Fruit fly (Drosophila melanogaster) whole organism, embryonic: Measurements from ENCODE around the gene CG1764.

Experiments
- CG10565 ChIP-seq: fragments of 200-800 bp; sonication (Bioruptor generic); optimal IDR thresholded peaks from 3 replicates; lab custom pipeline; 2016; ENCODE audit warnings: missing biosample characterization, mild to moderate bottlenecking, missing genetic modification characterization
- CG13287 ChIP-seq: fragments of 200-800 bp; sonication (Bioruptor generic); IDR thresholded peaks from 2 replicates; pipeline ENCODE4 v1.3.6; 2022; ENCODE audit warnings: missing biosample characterization, missing genetic modification characterization; ENCODE audit not compliant: partially characterized antibody
- CG13424 ChIP-seq: fragments of 200-800 bp; sonication (Bioruptor generic); optimal IDR thresholded peaks from 2 replicates; lab custom pipeline; 2019; ENCODE audit warnings: missing biosample characterization, mild to moderate bottlenecking, missing genetic modification characterization, moderate library complexity
- CG15514 ChIP-seq: fragments of 200-800 bp; sonication (Bioruptor generic); optimal IDR thresholded peaks from 3 replicates; lab custom pipeline; 2017; ENCODE audit warnings: missing biosample characterization, missing genetic modification characterization, mild to moderate bottlenecking, moderate library complexity, missing genetic modification reagents
- CG16813 ChIP-seq: fragments of 200-800 bp; sonication (Bioruptor generic); IDR thresholded peaks from 3 replicates; pipeline ENCODE4 v1.3.6; 2022; ENCODE audit warnings: missing biosample characterization, missing genetic modification characterization; ENCODE audit not compliant: partially characterized antibody
- CG17361 ChIP-seq: fragments of 200-800 bp; sonication (Bioruptor generic); IDR thresholded peaks from 3 replicates; pipeline ENCODE4 v1.3.6; 2022; ENCODE audit warnings: missing biosample characterization, missing genetic modification characterization
- CG17912 ChIP-seq: fragments of 200-800 bp; sonication (Bioruptor generic); optimal IDR thresholded peaks from 2 replicates; lab custom pipeline; 2018; ENCODE audit warnings: missing biosample characterization, mild to moderate bottlenecking, missing genetic modification characterization
- CG2712 ChIP-seq: fragments of 200-800 bp; optimal IDR thresholded peaks from 3 replicates; lab custom pipeline; 2019; ENCODE audit warnings: missing biosample characterization, mild to moderate bottlenecking, missing genetic modification characterization, moderate library complexity
- CG32767 ChIP-seq: fragments of 200-800 bp; sonication (Bioruptor generic); IDR thresholded peaks from 2 replicates; pipeline ENCODE4 v1.3.6; 2022; ENCODE audit warnings: missing biosample characterization, missing genetic modification characterization
- CG34224 ChIP-seq: fragments of 200-800 bp; sonication (Bioruptor generic); IDR thresholded peaks from 3 replicates; pipeline ENCODE4 v1.3.6; 2022; ENCODE audit warnings: missing biosample characterization, missing genetic modification characterization; ENCODE audit not compliant: partially characterized antibody
- CG6791 ChIP-seq: fragments of 200-800 bp; sonication (Bioruptor generic); IDR thresholded peaks from 3 replicates; pipeline ENCODE4 v1.3.6; 2022; ENCODE audit warnings: missing biosample characterization, missing genetic modification characterization; ENCODE audit not compliant: partially characterized antibody
- CG8290 ChIP-seq, 3 experiments: fragments of 200-800 bp; sonication (Bioruptor generic); optimal IDR thresholded peaks; 2 replicates each; lab custom pipeline; 2016 to 2019; ENCODE audit warnings: missing biosample characterization in 3 of 3, missing genetic modification characterization in 3 of 3, mild to moderate bottlenecking in 2 of 3, moderate library complexity in 1 of 3
- CG8359 ChIP-seq: fragments of 200-800 bp; sonication (Bioruptor generic); optimal IDR thresholded peaks from 2 replicates; lab custom pipeline; 2017; ENCODE audit warnings: missing biosample characterization, mild to moderate bottlenecking, missing genetic modification characterization, borderline replicate concordance
- CG9437 ChIP-seq: fragments of 200-800 bp; sonication (Bioruptor generic); optimal IDR thresholded peaks from 2 replicates; lab custom pipeline; 2018; ENCODE audit warnings: missing biosample characterization, mild to moderate bottlenecking, missing genetic modification characterization
- CG9609 ChIP-seq: fragments of 200-800 bp; sonication (Bioruptor generic); optimal IDR thresholded peaks from 3 replicates; lab custom pipeline; 2016; ENCODE audit warnings: missing biosample characterization, missing genetic modification characterization
- Doc3 ChIP-seq: fragments of 200-800 bp; sonication (Bioruptor generic); IDR thresholded peaks from 3 replicates; pipeline ENCODE4 v1.3.6; 2022; ENCODE audit warnings: missing biosample characterization, missing genetic modification characterization; ENCODE audit not compliant: partially characterized antibody
- GATAe ChIP-seq: fragments of 200-800 bp; sonication (Bioruptor generic); conservative IDR thresholded peaks from 2 replicates; pipeline ENCODE4 v1.3.6; 2022; ENCODE audit warnings: missing biosample characterization, missing genetic modification characterization
- HLH4C ChIP-seq: fragments of 200-800 bp; sonication (Bioruptor generic); IDR thresholded peaks from 3 replicates; pipeline ENCODE4 v1.3.6; 2022; ENCODE audit warnings: missing biosample characterization, missing genetic modification characterization; ENCODE audit not compliant: partially characterized antibody
- HmgD ChIP-seq: fragments of 200-800 bp; sonication (Bioruptor generic); optimal IDR thresholded peaks from 3 replicates; lab custom pipeline; 2016; ENCODE audit warnings: missing biosample characterization, missing genetic modification characterization
- MBD-R2 ChIP-seq: fragments of 200-800 bp; sonication (Bioruptor generic); IDR thresholded peaks from 2 replicates; pipeline ENCODE4 v1.3.6; 2022; ENCODE audit warnings: missing biosample characterization, missing genetic modification characterization
- MESR4 ChIP-seq: fragments of 200-800 bp; sonication (Bioruptor generic); optimal IDR thresholded peaks from 2 replicates; lab custom pipeline; 2018; ENCODE audit warnings: missing biosample characterization, mild to moderate bottlenecking, missing genetic modification characterization, moderate library complexity
- Nf-YC ChIP-seq: fragments of 200-800 bp; optimal IDR thresholded peaks from 3 replicates; lab custom pipeline; 2019; ENCODE audit warnings: missing biosample characterization, mild to moderate bottlenecking, missing genetic modification characterization, moderate library complexity
- Scr ChIP-seq: fragments of 200-800 bp; sonication (Bioruptor generic); IDR thresholded peaks from 2 replicates; pipeline ENCODE4 v1.3.6; 2022; ENCODE audit warnings: missing biosample characterization, missing genetic modification characterization; ENCODE audit not compliant: partially characterized antibody
- Sry-δ ChIP-seq: fragments of 200-800 bp; sonication (Bioruptor generic); optimal IDR thresholded peaks from 2 replicates; lab custom pipeline; 2016; ENCODE audit warnings: missing biosample characterization, missing genetic modification characterization
- ab ChIP-seq: fragments of 200-800 bp; sonication (Bioruptor generic); optimal IDR thresholded peaks from 2 replicates; lab custom pipeline; 2016; ENCODE audit warnings: missing biosample characterization, missing genetic modification characterization
- btn ChIP-seq: fragments of 200-800 bp; sonication (Bioruptor generic); optimal IDR thresholded peaks from 2 replicates; lab custom pipeline; 2016; ENCODE audit warnings: missing biosample characterization, missing genetic modification characterization
- cg ChIP-seq: fragments of 200-800 bp; sonication (Bioruptor generic); optimal IDR thresholded peaks from 3 replicates; lab custom pipeline; 2019; ENCODE audit warnings: missing biosample characterization, mild to moderate bottlenecking, missing genetic modification characterization, moderate library complexity
- chinmo ChIP-seq: fragments of 200-800 bp; sonication (Bioruptor generic); IDR thresholded peaks from 4 replicates; pipeline ENCODE4 v1.3.6; 2022; ENCODE audit warnings: missing biosample characterization, missing genetic modification characterization; ENCODE audit not compliant: partially characterized antibody
- crol ChIP-seq: fragments of 200-800 bp; sonication (Bioruptor generic); IDR thresholded peaks from 2 replicates; pipeline ENCODE4 v1.3.6; 2022; ENCODE audit warnings: missing biosample characterization, missing genetic modification characterization
- dmrt11E ChIP-seq: fragments of 200-800 bp; sonication (Bioruptor generic); optimal IDR thresholded peaks from 3 replicates; lab custom pipeline; 2018; ENCODE audit warnings: missing biosample characterization, mild to moderate bottlenecking, missing genetic modification characterization, moderate library complexity
- esg ChIP-seq: fragments of 200-800 bp; sonication (Bioruptor generic); conservative IDR thresholded peaks from 2 replicates; pipeline ENCODE4 v1.3.6; 2022; ENCODE audit warnings: missing biosample characterization, missing genetic modification characterization
- knrl ChIP-seq: fragments of 200-800 bp; sonication (Bioruptor generic); IDR thresholded peaks from 3 replicates; pipeline ENCODE4 v1.3.6; 2022; ENCODE audit warnings: missing biosample characterization, missing genetic modification characterization; ENCODE audit not compliant: partially characterized antibody
- mld ChIP-seq: fragments of 200-800 bp; sonication (Bioruptor generic); IDR thresholded peaks from 3 replicates; pipeline ENCODE4 v1.3.6; 2022; ENCODE audit warnings: missing biosample characterization, missing genetic modification characterization; ENCODE audit not compliant: partially characterized antibody
- nmo ChIP-seq: fragments of 200-800 bp; sonication (Bioruptor generic); optimal IDR thresholded peaks from 2 replicates; lab custom pipeline; 2018; ENCODE audit warnings: missing biosample characterization, mild to moderate bottlenecking, missing genetic modification characterization, moderate library complexity
- pan ChIP-seq, 4 experiments: fragments of >200 bp in 3 of 4; fragments of 200-800 bp in 1 of 4; sonication (Bioruptor generic) in 1 of 4; optimal IDR thresholded peaks in 3 of 4; IDR thresholded peaks in 1 of 4; 2 replicates each; pipeline versions ENCODE4 v1.3.6 to Lab custom; 2017 to 2022; ENCODE audit warnings: missing biosample characterization in 2 of 4, missing genetic modification characterization in 2 of 4, mixed read lengths in 1 of 4
- phol ChIP-seq: fragments of 200-800 bp; sonication (Bioruptor generic); optimal IDR thresholded peaks from 3 replicates; lab custom pipeline; 2018; ENCODE audit warnings: missing biosample characterization, mild to moderate bottlenecking, missing genetic modification characterization, moderate library complexity
- pum ChIP-seq: fragments of 200-800 bp; sonication (Bioruptor generic); optimal IDR thresholded peaks from 2 replicates; lab custom pipeline; 2016; ENCODE audit warnings: missing biosample characterization, missing genetic modification characterization
- pzg ChIP-seq: fragments of 200-800 bp; sonication (Bioruptor generic); optimal IDR thresholded peaks from 3 replicates; lab custom pipeline; 2018; ENCODE audit warnings: missing biosample characterization, mild to moderate bottlenecking, missing genetic modification characterization, moderate library complexity
- row ChIP-seq: fragments of 200-800 bp; sonication (Bioruptor generic); IDR thresholded peaks from 3 replicates; pipeline ENCODE4 v1.3.6; 2022; ENCODE audit warnings: missing biosample characterization, missing genetic modification characterization
- sna ChIP-seq: fragments of 200-800 bp; sonication (Bioruptor generic); IDR thresholded peaks from 2 replicates; pipeline ENCODE4 v1.3.6; 2022; ENCODE audit warnings: missing biosample characterization, missing genetic modification characterization; ENCODE audit not compliant: partially characterized antibody
- unc-4 ChIP-seq: fragments of 200-800 bp; sonication (Bioruptor generic); IDR thresholded peaks from 2 replicates; pipeline ENCODE4 v1.3.6; 2022; ENCODE audit warnings: missing biosample characterization, missing genetic modification characterization; ENCODE audit not compliant: partially characterized antibody
- vfl ChIP-seq: fragments of 200-800 bp; sonication (Bioruptor generic); optimal IDR thresholded peaks from 2 replicates; lab custom pipeline; 2016; ENCODE audit warnings: missing biosample characterization, missing genetic modification characterization
- vnd ChIP-seq: fragments of 200-800 bp; sonication (Bioruptor generic); IDR thresholded peaks from 3 replicates; pipeline ENCODE4 v1.3.6; 2022; ENCODE audit warnings: missing biosample characterization, missing genetic modification characterization; ENCODE audit not compliant: partially characterized antibody
- z ChIP-seq: fragments of 200-800 bp; sonication (Bioruptor generic); IDR thresholded peaks from 3 replicates; pipeline ENCODE4 v1.3.6; 2022; ENCODE audit warnings: missing biosample characterization, missing genetic modification characterization
- zen2 ChIP-seq: fragments of 200-800 bp; sonication (Bioruptor generic); IDR thresholded peaks from 3 replicates; pipeline ENCODE4 v1.3.6; 2022; ENCODE audit warnings: missing biosample characterization, missing genetic modification characterization; ENCODE audit not compliant: partially characterized antibody

The CG1764 gene

DNA sequence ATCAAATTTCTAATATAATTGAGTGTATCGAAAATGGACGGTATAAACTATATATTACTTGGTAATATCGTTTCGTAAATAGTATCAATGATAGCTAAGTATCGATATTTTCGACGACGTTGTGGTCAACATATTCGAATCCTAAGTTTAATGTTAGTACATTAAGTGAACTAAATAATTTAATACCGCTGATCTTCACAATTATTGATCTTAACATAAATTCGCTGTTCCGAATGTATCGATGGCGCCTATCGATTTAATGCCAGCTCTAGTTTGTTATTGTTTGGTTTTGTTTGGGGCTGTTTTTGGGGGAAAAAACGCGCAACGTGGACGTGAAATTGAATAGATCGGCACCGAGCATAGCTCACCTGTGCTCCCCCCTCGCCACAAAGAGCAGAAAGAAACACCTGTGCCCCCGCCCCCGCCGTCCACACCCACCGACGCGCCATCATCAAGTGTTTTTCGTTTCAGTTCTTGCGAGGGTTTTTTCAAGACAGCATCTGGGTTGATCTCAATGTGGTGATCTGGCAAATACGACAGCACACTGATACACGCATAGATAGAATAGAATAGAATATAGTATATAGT is 16.4 kb downstream of the CG1764 start (continued):
- TF ChIP-seq sna (GFP tag; lab: Robert Waterston, UW): 0 out of 2 replicates have a peak, but pooled peaks have one; percentile 41
- peak; percentile 67; the same call in 1 of the 3 replicates for TF ChIP-seq CG16813 (GFP tag; lab: Robert Waterston, UW)
- TF ChIP-seq crol (GFP tag; lab: Robert Waterston, UW): peak; percentile 83
- peak; percentile 37; the same call in 1 of the 3 replicates for TF ChIP-seq vnd (GFP tag; lab: Robert Waterston, UW)
- peak; percentile 60; the same call in 1 of the 3 replicates for TF ChIP-seq zen2 (GFP tag; lab: Robert Waterston, UW)
- TF ChIP-seq btn (GFP tag; lab: Kevin White, UChicago): no peak
- TF ChIP-seq unc-4 (GFP tag; lab: Robert Waterston, UW): peak; percentile 65; the same call in 1 of the 2 replicates
- no peak for TF ChIP-seq CG17912 (GFP tag; lab: Kevin White, UChicago)
- TF ChIP-seq chinmo (GFP tag; lab: Robert Waterston, UW): no peak
- no peak for TF ChIP-seq pum (GFP tag; lab: Kevin White, UChicago)
- TF ChIP-seq CG8290 (GFP tag; optimal IDR thresholded peaks at IDR 0.05; lab: Kevin White, UChicago): peak; percentile 19
- TF ChIP-seq CG8290 (tag; optimal IDR thresholded peaks at IDR 0.05; lab: Kevin White, UChicago): peak in 1 of 2 experiments; percentile 66
- TF ChIP-seq CG10565 (GFP tag; lab: Kevin White, UChicago): no peak
- peak; percentile 12 for TF ChIP-seq dmrt11E (tag; lab: Kevin White, UChicago)
- TF ChIP-seq row (GFP tag; lab: Robert Waterston, UW): 0 out of 3 replicates have a peak, but pooled peaks have one; percentile 24
- TF ChIP-seq CG6791: 0 out of 3 replicates have a peak, but pooled peaks have one; percentile 3
- peak; percentile 24 for TF ChIP-seq pzg (GFP tag; lab: Kevin White, UChicago)
- TF ChIP-seq esg (GFP tag; lab: Robert Waterston, UW): no peak
- peak; percentile 64; the same call in 1 of the 3 replicates for TF ChIP-seq HLH4C
- peak; percentile 4 for TF ChIP-seq Nf-YC (tag; lab: Kevin White, UChicago)
- no peak for TF ChIP-seq CG32767
- TF ChIP-seq CG34224 (GFP tag; lab: Robert Waterston, UW): peak; percentile 75; the same call in 2 of the 3 replicates
- peak; percentile 74 for TF ChIP-seq CG13287
- TF ChIP-seq CG15514: no peak
- no peak for TF ChIP-seq CG8359 (GFP tag; lab: Kevin White, UChicago)
- TF ChIP-seq pan (optimal IDR thresholded peaks at IDR 0.05; lab: Kevin White, UChicago): no peak
- TF ChIP-seq pan (GFP tag; optimal IDR thresholded peaks at IDR 0.05 in 1 of 2, IDR thresholded peaks at IDR 0.05 in 1 of 2): no peak
- TF ChIP-seq vfl (GFP tag; lab: Kevin White, UChicago): no peak
- TF ChIP-seq MESR4 (GFP tag; lab: Kevin White, UChicago): peak; percentile 24
- peak; percentile 58; the same call in 2 of the 3 replicates for TF ChIP-seq knrl
- no peak for TF ChIP-seq GATAe
- no peak for TF ChIP-seq ab (GFP tag; lab: Kevin White, UChicago)
- peak; percentile 47; the same call in 1 of the 3 replicates for TF ChIP-seq Doc3 (GFP tag; lab: Robert Waterston, UW)
- TF ChIP-seq z (GFP tag; lab: Robert Waterston, UW): no peak
- TF ChIP-seq MBD-R2: peak; percentile 26; the same call in 1 of the 2 replicates
- peak; percentile 86 for TF ChIP-seq Sry-δ (GFP tag; lab: Kevin White, UChicago)
- TF ChIP-seq CG17361 (GFP tag; lab: Robert Waterston, UW): 0 out of 3 replicates have a peak, but pooled peaks have one; percentile 36
- TF ChIP-seq CG13424 (tag; lab: Kevin White, UChicago): no peak
- no peak for TF ChIP-seq CG2712 (tag; lab: Kevin White, UChicago)
- TF ChIP-seq CG9437: no peak
- TF ChIP-seq nmo (GFP tag; lab: Kevin White, UChicago): peak; percentile 21
- TF ChIP-seq mld (GFP tag; lab: Robert Waterston, UW): no peak
- no peak for TF ChIP-seq HmgD
- peak; percentile 3 for TF ChIP-seq phol (tag; lab: Kevin White, UChicago)
- TF ChIP-seq CG9609: no peak
- TF ChIP-seq cg: no peak
- TF ChIP-seq Scr (GFP tag; lab: Robert Waterston, UW): peak; percentile 72
